Worm (Caenorhabditis elegans) whole organism, L2 larva: ENCODE measurements around the gene F14F7.4.

Experiments used
- C34F6.9 ChIP-seq: fragments of 150-350 bp; optimal IDR thresholded peaks from 2 replicates; lab custom pipeline; 2014; ENCODE audit warnings: missing biosample characterization, missing genetic modification characterization
- F13H6.1 ChIP-seq: sonication (generic microtip); optimal IDR thresholded peaks from 2 replicates; lab custom pipeline; 2016; ENCODE audit warnings: missing genetic modification characterization, missing compliant biosample characterization
- R02D3.7 ChIP-seq: fragments of 150-350 bp; optimal IDR thresholded peaks from 2 replicates; lab custom pipeline; 2014; ENCODE audit warnings: missing biosample characterization, missing genetic modification characterization
- Y55F3AM.14 ChIP-seq: fragments of 200-800 bp; sonication (Bioruptor generic); optimal IDR thresholded peaks from 2 replicates; lab custom pipeline; 2018; ENCODE audit warnings: mild to moderate bottlenecking, missing genetic modification characterization, missing compliant biosample characterization
- ZK546.5 ChIP-seq: sonication (generic microtip); optimal IDR thresholded peaks from 2 replicates; lab custom pipeline; 2017; ENCODE audit warnings: missing biosample characterization, missing genetic modification characterization
- alr-1 ChIP-seq: fragments of 150-350 bp; optimal IDR thresholded peaks from 2 replicates; lab custom pipeline; 2014; ENCODE audit warnings: missing biosample characterization, missing genetic modification characterization
- ama-1 ChIP-seq: fragments of 150-350 bp; optimal IDR thresholded peaks from 2 replicates; lab custom pipeline; 2018; ENCODE audit warnings: inconsistent platforms
- blmp-1 ChIP-seq: sonication (generic microtip); optimal IDR thresholded peaks from 2 replicates; lab custom pipeline; 2017; ENCODE audit warnings: missing genetic modification characterization, mild to moderate bottlenecking, missing compliant biosample characterization, antibody characterized with exemption, moderate library complexity; ENCODE audit not compliant: insufficient read depth
- ceh-16 ChIP-seq: fragments of 150-350 bp; optimal IDR thresholded peaks from 2 replicates; lab custom pipeline; 2014; ENCODE audit warnings: missing biosample characterization, missing genetic modification characterization
- ceh-82 ChIP-seq: fragments of 150-350 bp; optimal IDR thresholded peaks from 2 replicates; lab custom pipeline; 2014; ENCODE audit warnings: missing biosample characterization, missing genetic modification characterization
- crh-2 ChIP-seq: sonication (generic microtip); optimal IDR thresholded peaks from 2 replicates; lab custom pipeline; 2017; ENCODE audit warnings: missing biosample characterization, missing genetic modification characterization
- dmd-4 ChIP-seq: sonication (generic microtip); optimal IDR thresholded peaks from 2 replicates; lab custom pipeline; 2017; ENCODE audit warnings: missing biosample characterization, missing genetic modification characterization
- egl-27 ChIP-seq: sonication (generic microtip); optimal IDR thresholded peaks from 3 replicates; lab custom pipeline; 2017; ENCODE audit warnings: missing biosample characterization, missing genetic modification reagents, missing genetic modification characterization
- elt-1 ChIP-seq: fragments of 150-350 bp; optimal IDR thresholded peaks from 2 replicates; lab custom pipeline; 2014; ENCODE audit warnings: missing biosample characterization, missing genetic modification characterization
- elt-3 ChIP-seq: sonication (generic microtip); optimal IDR thresholded peaks from 2 replicates; lab custom pipeline; 2017; ENCODE audit warnings: missing biosample characterization, missing genetic modification characterization
- fos-1 ChIP-seq: fragments of 150-350 bp; optimal IDR thresholded peaks from 2 replicates; lab custom pipeline; 2014; ENCODE audit warnings: missing biosample characterization, missing genetic modification characterization
- gmeb-1 ChIP-seq: fragments of 150-350 bp; optimal IDR thresholded peaks from 2 replicates; lab custom pipeline; 2014; ENCODE audit warnings: missing biosample characterization, missing genetic modification characterization
- lin-11 ChIP-seq: fragments of 150-350 bp; sonication (generic microtip); optimal IDR thresholded peaks from 2 replicates; lab custom pipeline; 2014; ENCODE audit warnings: missing biosample characterization, missing genetic modification characterization, inconsistent platforms, mixed read lengths
- lin-13 ChIP-seq: fragments of 150-350 bp; optimal IDR thresholded peaks from 2 replicates; lab custom pipeline; 2014; ENCODE audit warnings: missing biosample characterization, missing genetic modification reagents, missing genetic modification characterization
- lsy-2 ChIP-seq, 2 experiments: fragments of 150-350 bp in 1 of 2; sonication (generic microtip) in 1 of 2; optimal IDR thresholded peaks; 2 replicates each; lab custom pipeline; 2014 to 2017; ENCODE audit warnings: missing biosample characterization in 2 of 2, missing genetic modification characterization in 2 of 2
- mab-5 ChIP-seq: fragments of 150-350 bp; optimal IDR thresholded peaks from 2 replicates; lab custom pipeline; 2014; ENCODE audit warnings: missing biosample characterization, missing genetic modification characterization
- mbf-1 ChIP-seq: sonication (generic microtip); optimal IDR thresholded peaks from 2 replicates; lab custom pipeline; 2017; ENCODE audit warnings: missing biosample characterization, missing genetic modification characterization
- mdl-1 ChIP-seq, 2 experiments: fragments of 150-350 bp in 1 of 2; sonication (generic microtip) in 1 of 2; optimal IDR thresholded peaks; 2 replicates each; lab custom pipeline; 2017; ENCODE audit warnings: missing biosample characterization in 2 of 2, missing genetic modification characterization in 2 of 2
- nhr-10 ChIP-seq: sonication (generic microtip); optimal IDR thresholded peaks from 2 replicates; lab custom pipeline; 2017; ENCODE audit warnings: missing biosample characterization, missing genetic modification characterization
- nhr-11 ChIP-seq: fragments of 150-350 bp; optimal IDR thresholded peaks from 2 replicates; lab custom pipeline; 2014; ENCODE audit warnings: missing biosample characterization, missing genetic modification characterization
- nhr-12 ChIP-seq: fragments of 150-350 bp; optimal IDR thresholded peaks from 2 replicates; lab custom pipeline; 2014; ENCODE audit warnings: missing biosample characterization, missing genetic modification characterization
- nhr-129 ChIP-seq: fragments of 150-350 bp; optimal IDR thresholded peaks from 2 replicates; lab custom pipeline; 2014; ENCODE audit warnings: missing biosample characterization, missing genetic modification characterization
- nhr-23 ChIP-seq: fragments of 150-350 bp; optimal IDR thresholded peaks from 2 replicates; lab custom pipeline; 2014; ENCODE audit warnings: missing biosample characterization, missing genetic modification reagents, missing genetic modification characterization
- nhr-237 ChIP-seq: fragments of 150-350 bp; optimal IDR thresholded peaks from 2 replicates; lab custom pipeline; 2014; ENCODE audit warnings: missing biosample characterization, missing genetic modification characterization
- nhr-25 ChIP-seq: fragments of 150-350 bp; sonication (generic microtip); optimal IDR thresholded peaks from 3 replicates; lab custom pipeline; 2014; ENCODE audit warnings: missing biosample characterization, missing genetic modification characterization
- nhr-6 ChIP-seq: fragments of 150-350 bp; optimal IDR thresholded peaks from 2 replicates; lab custom pipeline; 2014; ENCODE audit warnings: missing biosample characterization, missing genetic modification characterization
- nhr-77 ChIP-seq: fragments of 150-350 bp; optimal IDR thresholded peaks from 2 replicates; lab custom pipeline; 2014; ENCODE audit warnings: missing biosample characterization, missing genetic modification characterization
- sem-4 ChIP-seq: fragments of 150-350 bp; optimal IDR thresholded peaks from 2 replicates; lab custom pipeline; 2014; ENCODE audit warnings: missing biosample characterization, missing genetic modification reagents, missing genetic modification characterization
- skn-1 ChIP-seq: sonication (generic microtip); optimal IDR thresholded peaks from 2 replicates; lab custom pipeline; 2017; ENCODE audit warnings: missing biosample characterization, missing genetic modification characterization
- sma-3 ChIP-seq: sonication (generic microtip); optimal IDR thresholded peaks from 2 replicates; lab custom pipeline; 2016; ENCODE audit warnings: missing genetic modification reagents, missing genetic modification characterization, missing compliant biosample characterization
- sma-9 ChIP-seq, 2 experiments: fragments of 150-350 bp in 1 of 2; sonication (generic microtip) in 1 of 2; optimal IDR thresholded peaks; 2 replicates each; lab custom pipeline; 2014 to 2016; ENCODE audit warnings: missing genetic modification characterization in 2 of 2, mild to moderate bottlenecking in 1 of 2, missing biosample characterization in 1 of 2, missing compliant biosample characterization in 1 of 2, missing genetic modification reagents in 1 of 2, moderate library complexity in 1 of 2
- unc-39 ChIP-seq: fragments of 150-350 bp; optimal IDR thresholded peaks from 2 replicates; lab custom pipeline; 2014; ENCODE audit warnings: missing biosample characterization, missing genetic modification characterization
- zag-1 ChIP-seq: fragments of 150-350 bp; optimal IDR thresholded peaks from 2 replicates; lab custom pipeline; 2014; ENCODE audit warnings: missing biosample characterization, missing genetic modification characterization
- ztf-1 ChIP-seq: fragments of 200-800 bp; sonication (Bioruptor generic); conservative IDR thresholded peaks from 2 replicates; pipeline ENCODE4 v1.3.6; 2022; ENCODE audit warnings: missing genetic modification characterization, missing compliant biosample characterization
- ztf-11 ChIP-seq: sonication (generic microtip); optimal IDR thresholded peaks from 2 replicates; lab custom pipeline; 2017; ENCODE audit warnings: missing biosample characterization, missing genetic modification characterization
- ztf-4 ChIP-seq: fragments of 150-350 bp; optimal IDR thresholded peaks from 2 replicates; lab custom pipeline; 2014; ENCODE audit warnings: missing biosample characterization, missing genetic modification characterization

The F14F7.4 gene

ce11 chrIII:13067884-13068767 lies 38.6 kb upstream of the F14F7.4 start (continued):
- TF ChIP-seq ceh-16, result no peak
- TF ChIP-seq nhr-23 (tag; lab: Kevin White, UChicago), result no peak
- TF ChIP-seq ceh-82, result peak; percentile 42
- peak; percentile 94 for TF ChIP-seq F13H6.1 (tag; lab: Kevin White, UChicago)

- TF ChIP-seq sma-9 (GFP tag; optimal IDR thresholded peaks at IDR 0.05; lab: Kevin White, UChicago) (peak; percentile 34), sma-9 (tag; optimal IDR thresholded peaks at IDR 0.05; lab: Kevin White, UChicago) (no peak), alr-1 (tag; lab: Kevin White, UChicago) (no peak)
Measured at ce11 chrIII:13066828-13067227, 37.3 kb upstream of the F14F7.4 start.

ce11 chrIII:13065694-13066093 lies 36.2 kb upstream of the F14F7.4 start:
- TF ChIP-seq Y55F3AM.14, result no peak
- no peak for TF ChIP-seq nhr-77
- peak in 1 of 2 experiments; percentile 38 for TF ChIP-seq mdl-1 (tag; optimal IDR thresholded peaks at IDR 0.05; lab: Kevin White, UChicago)
- TF ChIP-seq unc-39 (tag; lab: Kevin White, UChicago), result no peak
- no peak for TF ChIP-seq sma-9 (GFP tag; optimal IDR thresholded peaks at IDR 0.05; lab: Kevin White, UChicago)
- TF ChIP-seq sma-9 (tag; optimal IDR thresholded peaks at IDR 0.05; lab: Kevin White, UChicago), result no peak
- TF ChIP-seq zag-1 (tag; lab: Kevin White, UChicago), result no peak
- TF ChIP-seq dmd-4 (tag; lab: Kevin White, UChicago), result no peak
- TF ChIP-seq blmp-1 (tag; lab: Kevin White, UChicago), result no peak
- no peak for TF ChIP-seq C34F6.9 (tag; lab: Kevin White, UChicago)
- no peak for TF ChIP-seq ztf-11
- TF ChIP-seq ceh-82, result no peak
- TF ChIP-seq lsy-2 (tag; optimal IDR thresholded peaks at IDR 0.05; lab: Kevin White, UChicago), result no peak
- TF ChIP-seq nhr-129 (tag; lab: Kevin White, UChicago), result peak; percentile 25
- TF ChIP-seq ama-1 (lab: Kevin White, UChicago), result no peak
- TF ChIP-seq ceh-16, result no peak
- TF ChIP-seq elt-1 (tag; lab: Kevin White, UChicago), result no peak
- TF ChIP-seq nhr-12 (tag; lab: Kevin White, UChicago), result no peak
- no peak for TF ChIP-seq lin-11 (tag; lab: Kevin White, UChicago)
- no peak for TF ChIP-seq nhr-11
- peak; percentile 6 for TF ChIP-seq nhr-25 (tag; lab: Kevin White, UChicago)
- TF ChIP-seq sem-4 (tag; lab: Kevin White, UChicago), result no peak
- no peak for TF ChIP-seq ZK546.5

DNA sequence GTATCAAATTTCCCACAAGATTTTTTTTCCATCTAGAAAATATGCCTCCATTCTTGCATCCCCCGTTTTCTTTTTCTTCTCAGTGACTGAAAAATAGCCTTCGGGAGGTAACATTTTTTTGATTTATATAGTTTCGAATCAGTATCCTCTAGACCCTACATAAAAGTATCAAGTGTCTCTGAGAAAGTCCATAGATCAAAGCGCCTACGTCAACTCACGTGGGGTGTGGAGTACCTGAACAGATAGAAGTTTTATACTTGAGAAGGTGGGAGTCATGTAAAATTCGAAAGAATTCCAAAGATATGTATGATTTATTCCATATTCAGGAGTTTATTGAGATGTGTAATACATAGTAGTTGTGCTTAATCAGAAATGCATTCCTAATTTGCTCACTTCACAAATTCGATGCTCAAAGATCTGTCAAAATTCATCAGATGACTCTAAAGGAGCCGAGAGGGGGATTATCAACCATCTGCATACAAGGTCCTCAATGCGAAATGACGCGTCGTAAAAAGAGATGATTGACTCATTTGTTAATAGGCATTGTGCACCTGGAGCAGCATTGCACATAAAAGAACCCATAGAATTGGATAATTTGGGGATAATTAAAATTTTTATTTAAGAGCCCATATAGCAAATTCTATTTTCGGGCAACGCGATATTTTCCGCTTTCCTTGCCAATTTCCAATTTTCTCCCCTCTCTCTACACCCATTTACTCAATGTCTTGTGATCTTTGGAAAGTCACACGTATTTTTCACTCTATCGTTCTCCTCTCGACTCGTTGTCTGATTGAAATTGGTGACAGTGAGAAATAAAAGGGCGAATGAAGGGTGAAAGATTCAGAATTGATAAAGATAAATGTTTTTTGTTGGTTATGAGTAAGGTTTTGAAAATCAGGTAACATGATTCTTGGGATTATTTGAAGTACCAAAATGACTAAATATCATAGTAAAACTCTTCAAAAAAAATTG lies 35.0 kb upstream of the F14F7.4 start:
- TF ChIP-seq ZK546.5 (no peak), sem-4 (tag; lab: Kevin White, UChicago) (peak; percentile 52), dmd-4 (tag; lab: Kevin White, UChicago) (no peak), nhr-23 (tag; lab: Kevin White, UChicago) (no peak), C34F6.9 (tag; lab: Kevin White, UChicago) (peak; percentile 63), R02D3.7 (tag; lab: Kevin White, UChicago) (no peak), zag-1 (tag; lab: Kevin White, UChicago) (no peak), mbf-1 (no peak), elt-1 (tag; lab: Kevin White, UChicago) (no peak), mab-5 (tag; lab: Kevin White, UChicago) (no peak), ztf-1 (GFP tag; lab: Robert Waterston, UW) (no peak), egl-27 (tag; lab: Kevin White, UChicago) (no peak), lsy-2 (tag; optimal IDR thresholded peaks at IDR 0.05; lab: Kevin White, UChicago) (peak in 1 of 2 experiments; percentile 22), lin-13 (peak; percentile 4), nhr-6 (tag; lab: Kevin White, UChicago) (no peak), nhr-237 (tag; lab: Kevin White, UChicago) (no peak), fos-1 (tag; lab: Kevin White, UChicago) (no peak), skn-1 (tag; lab: Kevin White, UChicago) (no peak), ztf-11 (no peak), sma-3 (GFP tag; lab: Kevin White, UChicago) (no peak), F13H6.1 (tag; lab: Kevin White, UChicago) (no peak), nhr-10 (tag; lab: Kevin White, UChicago) (no peak), nhr-25 (tag; lab: Kevin White, UChicago) (peak; percentile 58), elt-3 (tag; lab: Kevin White, UChicago) (no peak), blmp-1 (tag; lab: Kevin White, UChicago) (no peak), nhr-11 (no peak), ceh-16 (peak; percentile 9), nhr-129 (tag; lab: Kevin White, UChicago) (peak; percentile 63), sma-9 (GFP tag; optimal IDR thresholded peaks at IDR 0.05; lab: Kevin White, UChicago) (peak; percentile 88), sma-9 (tag; optimal IDR thresholded peaks at IDR 0.05; lab: Kevin White, UChicago) (no peak), gmeb-1 (tag; lab: Kevin White, UChicago) (no peak), ztf-4 (no peak), crh-2 (tag; lab: Kevin White, UChicago) (peak; percentile 73)
